Fruit fly (Drosophila melanogaster) whole organism, embryonic: ENCODE results near the gene CG14971.

Source experiments
- Bdp1 ChIP-seq: fragments of 200-800 bp; sonication (Bioruptor generic); optimal IDR thresholded peaks from 3 replicates; lab custom pipeline; 2016; ENCODE audit warnings: missing biosample characterization, missing genetic modification characterization
- CG15269 ChIP-seq: fragments of 200-800 bp; sonication (Bioruptor generic); optimal IDR thresholded peaks from 2 replicates; lab custom pipeline; 2018; ENCODE audit warnings: missing biosample characterization, mild to moderate bottlenecking, missing genetic modification characterization, moderate library complexity
- CG17359 ChIP-seq: fragments of 200-800 bp; sonication (Bioruptor generic); optimal IDR thresholded peaks from 3 replicates; lab custom pipeline; 2018; ENCODE audit warnings: missing biosample characterization, mild to moderate bottlenecking, missing genetic modification characterization, moderate library complexity
- CG18599 ChIP-seq: fragments of 200-800 bp; sonication (Bioruptor generic); optimal IDR thresholded peaks from 3 replicates; lab custom pipeline; 2017; ENCODE audit warnings: missing biosample characterization, missing genetic modification characterization, mild to moderate bottlenecking, moderate library complexity, missing genetic modification reagents
- CG2120 ChIP-seq: fragments of 200-800 bp; sonication (Bioruptor generic); optimal IDR thresholded peaks from 3 replicates; lab custom pipeline; 2016; ENCODE audit warnings: missing biosample characterization, missing genetic modification characterization
- CG2678 ChIP-seq: fragments of 200-800 bp; sonication (Bioruptor generic); optimal IDR thresholded peaks from 3 replicates; lab custom pipeline; 2019; ENCODE audit warnings: missing biosample characterization, mild to moderate bottlenecking, missing genetic modification characterization, moderate library complexity
- CG32532 ChIP-seq: fragments of 200-800 bp; sonication (Bioruptor generic); IDR thresholded peaks from 2 replicates; pipeline ENCODE4 v1.3.6; 2022; ENCODE audit warnings: missing biosample characterization, missing genetic modification characterization
- CG33557 ChIP-seq: fragments of 200-800 bp; sonication (Bioruptor generic); optimal IDR thresholded peaks from 2 replicates; lab custom pipeline; 2019; ENCODE audit warnings: missing biosample characterization, mild to moderate bottlenecking, missing genetic modification characterization, moderate library complexity
- CG6689 ChIP-seq: fragments of 200-800 bp; sonication (Bioruptor generic); IDR thresholded peaks from 2 replicates; pipeline ENCODE4 v1.3.6; 2022; ENCODE audit warnings: missing biosample characterization, missing genetic modification characterization
- CG7372 ChIP-seq: fragments of 200-800 bp; sonication (Bioruptor generic); IDR thresholded peaks from 2 replicates; pipeline ENCODE4 v1.3.6; 2022; ENCODE audit warnings: missing biosample characterization, missing genetic modification characterization
- CG7963 ChIP-seq: fragments of 200-800 bp; sonication (Bioruptor generic); IDR thresholded peaks from 3 replicates; pipeline ENCODE4 v1.3.6; 2022; ENCODE audit warnings: missing biosample characterization, missing genetic modification characterization; ENCODE audit not compliant: partially characterized antibody
- CG7987 ChIP-seq: fragments of 200-800 bp; sonication (Bioruptor generic); optimal IDR thresholded peaks from 2 replicates; lab custom pipeline; 2018; ENCODE audit warnings: missing biosample characterization, mild to moderate bottlenecking, missing genetic modification characterization, moderate library complexity
- Dbx ChIP-seq: fragments of 200-800 bp; sonication (Bioruptor generic); IDR thresholded peaks from 3 replicates; pipeline ENCODE4 v1.3.6; 2022; ENCODE audit warnings: missing biosample characterization, missing genetic modification characterization
- Dek ChIP-seq: fragments of 200-800 bp; sonication (Bioruptor generic); optimal IDR thresholded peaks from 3 replicates; lab custom pipeline; 2019; ENCODE audit warnings: missing biosample characterization, mild to moderate bottlenecking, missing genetic modification characterization, moderate library complexity
- Eip74EF ChIP-seq, 2 experiments: fragments of 200-800 bp in 1 of 2; fragments of >200 bp in 1 of 2; sonication (Bioruptor generic) in 1 of 2; optimal IDR thresholded peaks; 2 replicates each; lab custom pipeline; 2017 to 2019; ENCODE audit warnings: missing biosample characterization in 2 of 2, missing genetic modification characterization in 2 of 2, mild to moderate bottlenecking in 1 of 2, moderate library complexity in 1 of 2
- Hey ChIP-seq: fragments of 200-800 bp; sonication (Bioruptor generic); optimal IDR thresholded peaks from 3 replicates; lab custom pipeline; 2018; ENCODE audit warnings: missing biosample characterization, mild to moderate bottlenecking, missing genetic modification characterization
- NfI ChIP-seq: fragments of 200-800 bp; sonication (Bioruptor generic); optimal IDR thresholded peaks from 3 replicates; lab custom pipeline; 2018; ENCODE audit warnings: missing biosample characterization, mild to moderate bottlenecking, missing genetic modification characterization, moderate library complexity
- Pdp1 ChIP-seq, 2 experiments: fragments of 200-800 bp; sonication (Bioruptor generic); optimal IDR thresholded peaks; 3 replicates each; lab custom pipeline; 2016; ENCODE audit warnings: missing biosample characterization in 2 of 2, missing genetic modification characterization in 2 of 2, mild to moderate bottlenecking in 1 of 2, moderate library complexity in 1 of 2
- amos ChIP-seq: fragments of 200-800 bp; sonication (Bioruptor generic); IDR thresholded peaks from 2 replicates; pipeline ENCODE4 v1.3.6; 2022; ENCODE audit warnings: missing biosample characterization, missing genetic modification characterization; ENCODE audit not compliant: partially characterized antibody
- aop ChIP-seq: fragments of 200-800 bp; sonication (Bioruptor generic); IDR thresholded peaks from 2 replicates; pipeline ENCODE4 v1.3.6; 2022; ENCODE audit warnings: missing biosample characterization, missing genetic modification characterization
- crc ChIP-seq: fragments of 200-800 bp; sonication (Bioruptor generic); optimal IDR thresholded peaks from 2 replicates; lab custom pipeline; 2016; ENCODE audit warnings: missing biosample characterization, missing genetic modification characterization
- emc ChIP-seq: fragments of 200-800 bp; sonication (Bioruptor generic); optimal IDR thresholded peaks from 2 replicates; lab custom pipeline; 2016; ENCODE audit warnings: missing biosample characterization, missing genetic modification characterization
- ftz-f1 ChIP-seq: fragments of 200-800 bp; sonication (Bioruptor generic); optimal IDR thresholded peaks from 2 replicates; lab custom pipeline; 2016; ENCODE audit warnings: missing biosample characterization, missing genetic modification characterization
- grn ChIP-seq: fragments of 200-800 bp; sonication (Bioruptor generic); optimal IDR thresholded peaks from 3 replicates; lab custom pipeline; 2017; ENCODE audit warnings: missing biosample characterization, missing genetic modification characterization
- lola ChIP-seq, 3 experiments: fragments of >200 bp in 2 of 3; fragments of 200-800 bp in 1 of 3; sonication (Bioruptor generic) in 1 of 3; optimal IDR thresholded peaks; 2 replicates each; lab custom pipeline; 2017 to 2019; ENCODE audit warnings: missing biosample characterization in 3 of 3, missing genetic modification characterization in 3 of 3, mild to moderate bottlenecking in 1 of 3, moderate library complexity in 1 of 3
- mam ChIP-seq: fragments of 200-800 bp; sonication (Bioruptor generic); optimal IDR thresholded peaks from 3 replicates; lab custom pipeline; 2016; ENCODE audit warnings: missing biosample characterization, missing genetic modification characterization
- pros ChIP-seq: fragments of 200-800 bp; sonication (Bioruptor generic); optimal IDR thresholded peaks from 3 replicates; lab custom pipeline; 2019; ENCODE audit warnings: missing biosample characterization, mild to moderate bottlenecking, missing genetic modification characterization, moderate library complexity
- rib ChIP-seq: fragments of 200-800 bp; sonication (Bioruptor generic); IDR thresholded peaks from 2 replicates; pipeline ENCODE4 v1.3.6; 2022; ENCODE audit warnings: missing biosample characterization, missing genetic modification characterization
- sd ChIP-seq: fragments of 200-800 bp; sonication (Bioruptor generic); optimal IDR thresholded peaks from 3 replicates; lab custom pipeline; 2018; ENCODE audit warnings: missing biosample characterization, mild to moderate bottlenecking, missing genetic modification characterization, moderate library complexity
- sisA ChIP-seq: fragments of 200-800 bp; sonication (Bioruptor generic); IDR thresholded peaks from 2 replicates; pipeline ENCODE4 v1.3.6; 2022; ENCODE audit warnings: missing biosample characterization, missing genetic modification characterization
- slbo ChIP-seq: fragments of 200-800 bp; sonication (Bioruptor generic); IDR thresholded peaks from 2 replicates; pipeline ENCODE4 v1.3.6; 2022; ENCODE audit warnings: missing biosample characterization, missing genetic modification characterization
- sr ChIP-seq: fragments of 200-800 bp; sonication (Bioruptor generic); IDR thresholded peaks from 3 replicates; pipeline ENCODE4 v1.3.6; 2022; ENCODE audit warnings: missing biosample characterization, missing genetic modification characterization
- tin ChIP-seq: fragments of 200-800 bp; sonication (Bioruptor generic); optimal IDR thresholded peaks from 3 replicates; lab custom pipeline; 2016; ENCODE audit warnings: missing biosample characterization, missing genetic modification characterization
- trh ChIP-seq: fragments of 200-800 bp; sonication (Bioruptor generic); optimal IDR thresholded peaks from 2 replicates; lab custom pipeline; 2016; ENCODE audit warnings: missing biosample characterization, missing genetic modification characterization
- wdn ChIP-seq: fragments of 200-800 bp; sonication (Bioruptor generic); IDR thresholded peaks from 2 replicates; pipeline ENCODE4 v1.3.6; 2022; ENCODE audit warnings: missing biosample characterization, missing genetic modification characterization
- yki ChIP-seq: fragments of >200 bp; optimal IDR thresholded peaks from 3 replicates; lab custom pipeline; 2018
- z ChIP-seq: fragments of 200-800 bp; sonication (Bioruptor generic); IDR thresholded peaks from 3 replicates; pipeline ENCODE4 v1.3.6; 2022; ENCODE audit warnings: missing biosample characterization, missing genetic modification characterization
- zf30C ChIP-seq: fragments of 200-800 bp; sonication (Bioruptor generic); optimal IDR thresholded peaks from 3 replicates; lab custom pipeline; 2018; ENCODE audit warnings: missing biosample characterization, mild to moderate bottlenecking, missing genetic modification characterization

CG14971 gene

DNA sequence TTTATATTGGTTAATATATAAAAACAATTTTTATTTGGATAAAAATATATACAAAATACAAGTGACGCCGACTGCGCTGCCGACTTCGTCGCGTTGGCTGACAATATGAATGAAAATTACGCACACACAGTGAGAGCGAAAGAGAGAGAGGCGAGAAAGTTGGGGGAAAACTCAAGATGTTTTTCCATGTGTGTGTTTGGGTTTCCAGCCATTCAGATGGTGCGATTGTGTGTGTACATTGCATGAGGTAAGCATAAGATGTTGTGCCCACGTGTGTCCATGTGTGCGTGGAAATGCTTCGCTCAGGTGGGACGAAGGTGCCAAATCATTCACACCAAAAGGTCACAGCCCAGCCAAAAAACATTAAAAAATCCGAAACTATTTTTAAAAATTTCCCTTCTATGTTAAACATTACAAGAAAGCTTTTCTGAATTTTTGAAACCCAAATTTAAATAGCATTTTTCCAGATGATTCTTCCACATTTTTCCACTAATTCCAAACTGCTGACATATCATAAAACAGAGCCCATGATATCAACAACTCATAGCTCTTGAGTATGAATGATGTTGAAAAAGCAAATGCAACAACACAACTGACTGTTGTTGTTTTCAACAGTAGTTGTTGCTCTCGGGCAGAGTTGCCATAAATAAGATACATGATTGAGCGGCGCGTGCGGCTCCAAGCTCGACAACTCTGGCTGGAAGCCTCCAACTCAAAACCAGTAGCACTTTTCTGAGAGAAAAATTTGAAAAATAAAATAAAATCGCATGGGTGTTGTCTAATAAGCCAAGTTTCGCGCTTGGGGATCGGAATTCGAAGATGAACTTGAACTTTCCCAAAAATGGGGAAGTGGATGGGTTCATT is 51.5 kb downstream of the CG14971 start (continued):
- TF ChIP-seq CG17359 (tag; lab: Kevin White, UChicago) (no peak), Dbx (GFP tag; lab: Robert Waterston, UW) (no peak), Pdp1 (GFP tag; optimal IDR thresholded peaks at IDR 0.05; lab: Kevin White, UChicago) (peak in 1 of 2 experiments; percentile 61), slbo (GFP tag; lab: Robert Waterston, UW) (peak; percentile 7; the same call in 1 of the 2 replicates), CG6689 (GFP tag; lab: Robert Waterston, UW) (0 out of 2 replicates have a peak, but pooled peaks have one; percentile 12), z (peak; percentile 66), CG2120 (peak; percentile 2), wdn (no peak), emc (no peak), CG15269 (tag; lab: Kevin White, UChicago) (no peak), mam (GFP tag; lab: Kevin White, UChicago) (peak; percentile 1), sd (tag; lab: Kevin White, UChicago) (no peak), Bdp1 (GFP tag; lab: Kevin White, UChicago) (no peak), crc (GFP tag; lab: Kevin White, UChicago) (no peak), CG7987 (GFP tag; lab: Kevin White, UChicago) (no peak), NfI (GFP tag; lab: Kevin White, UChicago) (no peak), ftz-f1 (GFP tag; lab: Kevin White, UChicago) (no peak), CG7372 (no peak), CG2678 (tag; lab: Kevin White, UChicago) (peak; percentile 9), zf30C (GFP tag; lab: Kevin White, UChicago) (no peak), CG7963 (GFP tag; lab: Robert Waterston, UW) (no peak), Dek (tag; lab: Kevin White, UChicago) (no peak), grn (GFP tag; lab: Kevin White, UChicago) (no peak), CG33557 (GFP tag; lab: Kevin White, UChicago) (no peak), rib (GFP tag; lab: Robert Waterston, UW) (no peak), aop (peak; percentile 67), Hey (tag; lab: Kevin White, UChicago) (no peak), CG32532 (GFP tag; lab: Robert Waterston, UW) (no peak), lola (GFP tag; optimal IDR thresholded peaks at IDR 0.05; lab: Kevin White, UChicago) (peak in 1 of 3 experiments; percentile 40), trh (GFP tag; lab: Kevin White, UChicago) (no peak), Eip74EF (GFP tag; optimal IDR thresholded peaks at IDR 0.05; lab: Kevin White, UChicago) (no peak), pros (peak; percentile 87), sr (0 out of 3 replicates have a peak, but pooled peaks have one; percentile 43), tin (GFP tag; lab: Kevin White, UChicago) (no peak), CG18599 (no peak), yki (lab: Kevin White, UChicago) (no peak), sisA (no peak), amos (GFP tag; lab: Robert Waterston, UW) (no peak)
- TF ChIP-seq, all 482 proteins: peak for 45
